Worm (Caenorhabditis elegans): ENCODE data around the gene ndx-2.

ndx-2 gene

DNA sequence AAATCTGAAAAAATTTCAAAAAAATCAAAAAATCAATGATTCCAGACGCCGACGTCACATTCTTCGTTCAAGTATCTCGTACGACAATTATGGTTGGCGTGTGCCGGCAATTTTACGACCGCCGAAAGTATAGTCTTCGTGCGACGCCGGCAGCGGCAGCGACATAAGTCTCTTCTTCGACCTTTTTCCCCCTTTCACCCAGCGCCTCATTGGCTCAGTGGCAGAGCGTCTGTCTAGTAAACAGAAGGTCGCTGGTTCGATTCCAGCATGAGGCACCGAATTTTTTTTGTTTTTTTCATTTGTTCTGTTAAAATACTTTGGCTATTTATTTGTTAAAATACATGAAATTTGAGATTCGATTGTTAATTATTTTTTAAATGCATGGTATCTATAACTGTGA, 9.0 kb upstream of the ndx-2 start (continued):
- TF ChIP-seq sdc-2 (tag; optimal IDR thresholded peaks at IDR 0.05) (peak; percentile 58), ceh-22 (tag; optimal IDR thresholded peaks at IDR 0.05) (no peak), tbx-7 (tag; optimal IDR thresholded peaks at IDR 0.05) (no peak), lim-6 (tag; optimal IDR thresholded peaks at IDR 0.05) (peak; percentile 29), pros-1 (tag; optimal IDR thresholded peaks at IDR 0.05) (no peak), eyg-1 (tag; optimal IDR thresholded peaks at IDR 0.05) (no peak), unc-3 (GFP tag; conservative IDR thresholded peaks at IDR 0.05) (no peak), unc-3 (tag; optimal IDR thresholded peaks at IDR 0.05) (peak; percentile 23), K09A11.1 (tag; optimal IDR thresholded peaks at IDR 0.05; ENCODE audit: insufficient read depth) (peak; percentile 58), sox-4 (tag; optimal IDR thresholded peaks at IDR 0.05) (peak; percentile 3), sox-2 (GFP tag; IDR thresholded peaks at IDR 0.05) (no peak; the same call in 1 of the 2 replicates), ceh-9 (tag; optimal IDR thresholded peaks at IDR 0.05) (no peak), pat-9 (tag; optimal IDR thresholded peaks at IDR 0.05) (peak; percentile 17), ceh-48 (tag; optimal IDR thresholded peaks at IDR 0.05) (peak; percentile 37), ceh-24 (tag; optimal IDR thresholded peaks at IDR 0.05) (no peak), dve-1 (tag; optimal IDR thresholded peaks at IDR 0.05) (no peak), elt-2 (tag; optimal IDR thresholded peaks at IDR 0.05) (peak; percentile 62), elt-4 (tag; optimal IDR thresholded peaks at IDR 0.05) (no peak), T23F11.4 (GFP tag; optimal IDR thresholded peaks at IDR 0.05) (peak; percentile 48), ttx-3 (tag; optimal IDR thresholded peaks at IDR 0.05) (peak; percentile 49), fkh-6 (tag; optimal IDR thresholded peaks at IDR 0.05) (peak; percentile 51), ceh-30 (tag; optimal IDR thresholded peaks at IDR 0.05) (no peak), mec-3 (tag; optimal IDR thresholded peaks at IDR 0.05; ENCODE audit: borderline replicate concordance) (no peak), C38D4.7 (GFP tag; optimal IDR thresholded peaks at IDR 0.05) (peak; percentile 61), ceh-45 (GFP tag; IDR thresholded peaks at IDR 0.05) (no peak), pha-2 (tag; optimal IDR thresholded peaks at IDR 0.05) (no peak), ceh-6 (GFP tag; optimal IDR thresholded peaks at IDR 0.05) (peak; percentile 26), nfya-1 (tag; optimal IDR thresholded peaks at IDR 0.05) (peak; percentile 60), dmd-4 (tag; optimal IDR thresholded peaks at IDR 0.05; ENCODE audit: borderline replicate concordance) (no peak), ref-2 (tag; optimal IDR thresholded peaks at IDR 0.05) (peak; percentile 39), ceh-19 (GFP tag; optimal IDR thresholded peaks at IDR 0.05) (peak; percentile 38)

DNA sequence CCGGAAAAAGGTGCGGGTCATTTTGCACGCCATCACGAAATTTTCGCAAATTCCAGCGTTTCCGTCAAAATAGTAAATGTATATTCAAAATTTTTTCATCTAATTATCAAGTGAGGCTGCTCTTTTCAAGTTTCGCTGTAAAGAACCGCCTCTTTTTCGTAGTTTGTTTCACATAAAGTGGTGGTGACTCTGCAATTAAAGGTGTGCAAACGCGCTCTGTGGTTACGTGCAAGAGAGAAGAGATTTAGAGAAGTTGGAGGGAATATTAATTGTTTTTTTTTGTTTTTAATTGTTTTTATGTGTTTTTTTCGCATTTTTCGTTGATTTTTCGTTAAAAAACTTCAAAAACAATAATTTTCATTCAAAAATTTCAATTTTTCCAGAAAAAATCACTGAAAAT, 7.8 kb upstream of the ndx-2 start, which contains the start of gene W02G9.3:
Gene W02G9.3 (plus strand): TSS at position 384 of the 400 bp plus-strand sequence.
- TF ChIP-seq dmd-4 (tag; optimal IDR thresholded peaks at IDR 0.05; ENCODE audit: borderline replicate concordance) (peak; percentile 6), unc-55 (GFP tag; optimal IDR thresholded peaks at IDR 0.05) (peak; percentile 13), eyg-1 (tag; optimal IDR thresholded peaks at IDR 0.05) (no peak), rnt-1 (tag; optimal IDR thresholded peaks at IDR 0.05) (no peak), tbx-2 (tag; optimal IDR thresholded peaks at IDR 0.05) (peak; percentile 45), unc-3 (GFP tag; conservative IDR thresholded peaks at IDR 0.05) (no peak), unc-3 (tag; optimal IDR thresholded peaks at IDR 0.05) (no peak), ets-4 (tag; optimal IDR thresholded peaks at IDR 0.05) (peak; percentile 39), ceh-14 (tag; optimal IDR thresholded peaks at IDR 0.05) (peak; percentile 92), ceh-2 (tag; optimal IDR thresholded peaks at IDR 0.05) (peak; percentile 51), ceh-31 (tag; optimal IDR thresholded peaks at IDR 0.05) (peak; percentile 80), T23F11.4 (GFP tag; optimal IDR thresholded peaks at IDR 0.05) (no peak), hlh-6 (tag; optimal IDR thresholded peaks at IDR 0.05) (no peak), ceh-6 (GFP tag; optimal IDR thresholded peaks at IDR 0.05) (no peak), hlh-30 (tag; optimal IDR thresholded peaks at IDR 0.05; ENCODE audit: insufficient read depth) (no peak), che-1 (tag; optimal IDR thresholded peaks at IDR 0.05) (no peak), elt-2 (tag; optimal IDR thresholded peaks at IDR 0.05) (peak; percentile 17), ceh-24 (tag; optimal IDR thresholded peaks at IDR 0.05) (no peak), pha-4 (tag; optimal IDR thresholded peaks at IDR 0.05) (no peak), ceh-48 (tag; optimal IDR thresholded peaks at IDR 0.05) (no peak), nfya-1 (tag; optimal IDR thresholded peaks at IDR 0.05) (peak; percentile 48), ceh-30 (tag; optimal IDR thresholded peaks at IDR 0.05) (no peak), madf-2 (tag; optimal IDR thresholded peaks at IDR 0.05) (no peak), F13H6.1 (tag; optimal IDR thresholded peaks at IDR 0.05) (no peak), ttx-3 (tag; optimal IDR thresholded peaks at IDR 0.05) (peak; percentile 51), ceh-18 (tag; optimal IDR thresholded peaks at IDR 0.05) (peak; percentile 46), unc-42 (tag; optimal IDR thresholded peaks at IDR 0.05) (peak; percentile 85), zip-5 (tag; optimal IDR thresholded peaks at IDR 0.05) (peak; percentile 25)

Data from whole organism, late embryonic.